Worm (Caenorhabditis elegans) whole organism, dauer: ENCODE data around the gene C02G6.2.

Experiments used
- unc-62 ChIP-seq: sonication (generic microtip); optimal IDR thresholded peaks from 2 replicates; lab custom pipeline; 2017; ENCODE audit warnings: missing biosample characterization, missing genetic modification reagents, missing genetic modification characterization

The C02G6.2 gene

DNA sequence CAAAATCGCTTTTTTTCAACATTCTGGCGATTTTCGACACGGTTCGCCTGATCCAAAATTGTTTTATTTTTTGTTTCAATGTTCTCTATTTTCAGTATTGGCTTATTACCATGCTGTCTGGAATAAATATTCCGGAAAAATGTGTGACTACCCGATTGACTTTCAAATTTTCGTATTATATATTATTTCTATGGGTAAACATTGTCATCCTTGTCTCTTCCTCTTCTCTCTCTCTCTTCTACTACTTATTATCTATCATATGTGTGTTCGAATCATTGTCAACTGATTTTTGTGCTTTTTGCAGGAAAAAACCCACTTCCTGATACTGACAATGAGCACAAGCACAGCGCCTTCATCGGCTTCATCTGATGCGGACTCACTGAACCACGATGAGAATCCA is 21.2 kb downstream of the C02G6.2 start, which contains the start of gene C04E6.7:
Gene C04E6.7, plus strand, starts transcription at position 301 of the 400 bp plus-strand sequence.
- TF ChIP-seq unc-62 (GFP tag; lab: Kevin White, UChicago) = no peak

DNA sequence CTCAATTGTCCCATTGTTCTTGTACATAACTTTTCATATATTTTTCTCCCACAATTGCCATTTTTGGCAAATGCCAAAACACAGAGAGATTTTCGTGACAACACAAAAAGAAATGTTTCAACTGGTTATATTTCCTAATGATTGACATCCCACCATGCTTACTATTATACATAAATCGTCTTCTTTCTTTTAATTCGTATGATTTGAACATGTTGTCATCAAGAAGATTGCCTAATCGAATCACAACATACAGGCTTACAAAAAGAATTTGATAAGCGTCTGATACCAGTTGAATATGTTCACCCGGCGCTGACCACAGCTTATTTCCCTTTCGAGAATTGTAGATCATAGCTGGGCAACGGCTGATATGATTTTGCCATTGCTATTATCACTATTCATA is 23.2 kb downstream of the C02G6.2 start, which contains the start of gene grd-9:
Gene grd-9, plus strand, starts transcription at position 301 of the 400 bp plus-strand sequence.
- TF ChIP-seq unc-62 (GFP tag; lab: Kevin White, UChicago) = no peak

DNA sequence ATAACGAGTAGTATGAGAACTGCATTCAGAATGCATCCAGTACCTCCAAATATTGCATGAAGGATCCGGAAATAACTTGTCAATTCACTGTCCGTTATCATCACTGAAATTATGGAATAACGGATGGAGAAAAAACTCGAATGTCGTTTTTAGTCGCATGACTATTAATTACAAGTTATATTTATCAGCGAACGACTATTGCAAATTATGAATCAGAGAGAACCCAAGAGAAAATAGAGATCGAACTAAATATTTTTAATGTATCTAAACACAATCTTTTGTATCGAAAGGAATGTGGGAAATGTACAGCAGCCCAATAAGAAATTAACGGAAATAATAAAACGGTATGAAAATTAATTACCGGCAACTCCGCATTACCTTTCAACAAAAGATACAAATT is 28.1 kb downstream of the C02G6.2 start, which contains the start of gene srd-16:
Gene srd-16, minus strand, starts transcription at position 101 of the 400 bp plus-strand sequence.
- no peak for TF ChIP-seq unc-62 (GFP tag; lab: Kevin White, UChicago)

DNA sequence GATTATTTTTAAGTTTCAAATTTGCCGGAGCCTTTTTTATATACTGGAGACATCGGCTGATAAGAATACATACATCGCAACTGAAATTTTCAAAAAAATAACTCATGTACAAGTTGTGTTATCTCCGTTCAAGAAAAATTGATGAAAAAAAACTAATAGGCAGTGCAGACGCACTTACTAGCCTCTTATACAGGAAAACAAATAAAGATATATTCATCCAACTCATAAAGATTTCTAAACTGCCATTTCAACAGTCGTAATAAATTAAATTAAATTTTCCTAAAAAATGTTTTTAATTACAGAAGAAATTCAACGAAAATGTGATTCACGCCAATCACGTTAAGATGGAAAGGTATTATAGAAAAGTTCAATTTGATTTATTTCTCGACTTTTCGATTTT is 30.0 kb downstream of the C02G6.2 start, which contains the start of gene C04E6.5:
Gene C04E6.5, plus strand, starts transcription at position 301 of the 400 bp plus-strand sequence.
- no peak for TF ChIP-seq unc-62 (GFP tag; lab: Kevin White, UChicago)

DNA sequence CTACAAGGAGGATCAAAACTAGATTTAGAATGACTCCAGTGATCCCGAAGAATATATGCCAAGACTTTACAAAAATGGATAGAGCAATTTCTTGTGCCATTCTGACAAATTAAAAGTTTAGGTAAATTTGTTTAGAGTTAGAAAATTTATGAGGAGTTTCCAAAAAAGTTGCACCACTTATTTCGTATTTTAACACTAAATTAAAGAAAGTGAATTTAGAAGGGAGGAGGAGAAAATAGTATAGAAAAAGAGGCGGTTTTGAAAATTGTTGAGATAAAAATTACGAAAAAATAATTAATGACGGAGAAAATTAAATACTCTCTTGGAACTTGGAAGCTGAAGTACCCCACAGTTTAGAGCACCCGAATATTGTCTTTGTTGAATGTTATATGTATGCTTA is 34.4 kb downstream of the C02G6.2 start, which contains the start of gene srd-15:
Gene srd-15, minus strand, starts transcription at position 101 of the 400 bp plus-strand sequence.
- no peak for TF ChIP-seq unc-62 (GFP tag; lab: Kevin White, UChicago)

DNA sequence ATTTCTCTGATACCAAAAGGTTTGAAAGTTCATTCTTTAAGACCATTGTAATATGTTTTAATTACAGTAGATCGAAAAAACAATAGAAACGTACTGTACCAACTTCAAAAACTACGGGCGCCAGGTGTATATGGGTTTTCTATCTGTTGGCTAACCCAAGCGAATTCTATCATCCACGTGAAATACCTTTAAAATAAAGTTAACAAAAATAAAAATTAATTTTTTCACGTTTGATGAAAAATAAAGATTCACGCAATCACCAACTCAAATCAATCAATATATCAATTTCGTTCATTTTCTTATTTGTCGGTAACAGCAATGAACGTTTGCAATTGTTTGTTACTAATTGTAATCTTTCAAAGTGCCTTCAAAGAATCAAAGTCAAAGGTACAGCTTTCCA is 35.2 kb downstream of the C02G6.2 start, which contains the start of gene C04E6.4:
Gene C04E6.4, plus strand, starts transcription at position 301 of the 400 bp plus-strand sequence.
- TF ChIP-seq unc-62 (GFP tag; lab: Kevin White, UChicago) = no peak

DNA sequence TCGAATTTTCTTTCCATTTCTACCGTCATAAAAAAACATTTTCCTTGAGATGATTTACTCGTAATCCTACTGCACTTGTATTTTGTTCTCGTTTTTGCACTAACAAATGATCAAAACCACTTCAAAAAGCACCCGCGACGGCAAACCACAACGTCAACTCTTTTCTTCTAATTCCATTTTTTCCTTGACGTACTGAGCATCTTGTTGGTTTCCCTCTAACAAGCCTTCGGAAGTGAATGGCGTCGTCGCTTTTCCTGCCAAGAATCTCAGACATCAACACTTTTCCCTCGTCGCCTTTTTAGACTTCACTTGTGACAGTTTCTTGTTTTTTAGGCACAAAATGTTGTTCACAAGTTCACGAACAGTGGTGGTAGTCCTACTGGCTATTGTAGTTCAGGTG is 40.6 kb downstream of the C02G6.2 start, which contains the start of gene C04E6.13:
Gene C04E6.13, plus strand, starts transcription at position 301 of the 400 bp plus-strand sequence.
- no peak for TF ChIP-seq unc-62 (GFP tag; lab: Kevin White, UChicago)

DNA sequence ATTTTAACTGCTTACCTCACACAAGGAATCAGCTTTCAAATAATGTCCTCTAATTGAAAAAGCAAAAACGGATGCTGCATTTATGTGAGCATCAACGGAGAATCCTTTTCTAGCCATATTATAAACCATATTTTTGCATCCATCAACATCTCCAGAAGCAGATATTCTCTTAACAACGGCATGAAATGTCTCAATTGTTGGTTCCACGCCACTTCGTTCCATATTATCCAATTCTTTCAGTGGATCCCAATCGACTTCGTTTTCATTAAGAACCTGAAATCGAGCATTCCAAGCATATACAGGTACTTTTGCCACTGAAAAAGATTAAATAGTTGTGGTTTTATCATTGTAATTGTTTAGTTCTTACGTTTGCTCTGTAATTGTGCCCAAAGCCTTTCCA is 45.0 kb downstream of the C02G6.2 start:
- no peak for TF ChIP-seq unc-62 (GFP tag; lab: Kevin White, UChicago)

DNA sequence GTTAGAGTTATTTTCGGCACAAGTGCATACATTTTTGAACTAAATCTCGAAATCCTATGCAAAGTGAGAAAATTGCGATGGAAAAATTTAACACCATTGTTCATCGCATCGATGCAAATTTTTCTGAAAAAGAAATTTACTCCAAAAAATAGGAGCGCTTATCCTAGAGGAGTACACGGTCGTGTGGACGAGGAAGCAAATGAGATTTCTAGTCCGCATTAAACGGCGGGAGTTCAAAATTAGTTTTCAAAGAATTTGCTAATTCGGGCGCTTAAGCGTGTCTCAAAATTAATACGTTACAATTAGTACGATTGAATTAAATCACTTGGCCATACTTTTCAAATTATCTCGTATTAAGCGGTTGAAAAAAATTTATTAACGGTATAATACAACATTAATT is 45.8 kb downstream of the C02G6.2 start, which contains the start of gene lrpr-1:
Gene lrpr-1, minus strand, starts transcription at position 185 of the 400 bp plus-strand sequence.
- no peak for TF ChIP-seq unc-62 (GFP tag; lab: Kevin White, UChicago)

DNA sequence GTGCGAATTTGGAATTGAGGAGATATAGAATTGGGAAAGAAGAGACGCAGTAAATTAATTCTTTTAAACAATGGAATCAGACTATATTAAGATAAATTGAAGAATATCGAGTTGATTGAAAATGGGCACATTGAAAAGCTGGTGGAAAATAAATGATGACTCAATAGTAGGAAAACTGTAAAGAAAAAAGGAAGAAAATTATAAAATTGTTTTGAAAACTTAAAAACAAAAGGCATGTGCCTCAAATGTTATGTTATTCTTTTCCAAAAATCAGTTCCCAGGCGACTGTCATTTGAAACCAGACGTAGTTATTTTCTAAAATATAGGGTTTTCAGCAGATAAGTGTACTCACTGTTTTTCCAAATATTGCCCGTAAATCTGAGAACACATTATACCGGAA is 48.0 kb downstream of the C02G6.2 start, which contains the start of gene C04E6.12:
Gene C04E6.12, minus strand, starts transcription at position 101 of the 400 bp plus-strand sequence.
- TF ChIP-seq unc-62 (GFP tag; lab: Kevin White, UChicago) = no peak

DNA sequence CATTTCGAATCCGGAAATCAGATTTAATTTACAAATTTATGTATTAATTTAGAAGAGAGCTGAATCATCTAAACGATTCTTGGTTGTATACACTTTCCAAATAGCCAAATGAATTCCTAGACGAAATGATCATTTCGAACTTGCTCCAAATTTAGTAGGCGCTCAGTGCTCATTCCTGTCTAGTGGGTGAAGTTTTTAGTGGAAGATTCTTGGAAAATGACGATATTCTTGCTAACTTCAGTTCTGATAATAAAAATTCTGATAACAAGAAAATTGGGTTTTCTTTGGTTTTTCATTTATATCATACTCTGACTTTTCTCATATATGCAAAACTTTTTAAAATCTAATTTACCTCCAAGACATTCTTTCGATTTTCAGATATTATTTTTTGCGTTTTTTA is 49.9 kb downstream of the C02G6.2 start:
- no peak for TF ChIP-seq unc-62 (GFP tag; lab: Kevin White, UChicago)

DNA sequence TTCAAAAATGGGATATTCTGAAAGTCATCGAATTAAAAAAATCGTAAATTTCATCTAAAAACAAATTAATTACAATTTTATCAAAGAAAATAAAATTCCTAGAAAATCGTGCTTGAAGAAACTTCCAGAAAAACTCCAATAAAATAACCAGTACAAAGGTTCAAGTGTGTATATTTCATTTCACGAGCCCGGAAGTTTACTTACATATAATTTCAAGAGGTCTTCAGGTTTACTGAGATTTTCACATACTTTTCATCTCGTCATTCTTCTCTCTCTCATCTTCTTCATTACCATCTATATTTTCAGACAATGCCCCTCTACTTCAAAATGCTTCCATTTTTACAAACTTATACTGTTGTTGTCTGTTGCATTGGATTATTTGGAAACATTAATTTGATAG is 50.4 kb downstream of the C02G6.2 start, which contains the start of gene srsx-18:
Gene srsx-18, plus strand, starts transcription at position 301 of the 400 bp plus-strand sequence.
- TF ChIP-seq unc-62 (GFP tag; lab: Kevin White, UChicago) = no peak
